Worm (Caenorhabditis elegans): ENCODE results near the gene F54D10.4.

DNA sequence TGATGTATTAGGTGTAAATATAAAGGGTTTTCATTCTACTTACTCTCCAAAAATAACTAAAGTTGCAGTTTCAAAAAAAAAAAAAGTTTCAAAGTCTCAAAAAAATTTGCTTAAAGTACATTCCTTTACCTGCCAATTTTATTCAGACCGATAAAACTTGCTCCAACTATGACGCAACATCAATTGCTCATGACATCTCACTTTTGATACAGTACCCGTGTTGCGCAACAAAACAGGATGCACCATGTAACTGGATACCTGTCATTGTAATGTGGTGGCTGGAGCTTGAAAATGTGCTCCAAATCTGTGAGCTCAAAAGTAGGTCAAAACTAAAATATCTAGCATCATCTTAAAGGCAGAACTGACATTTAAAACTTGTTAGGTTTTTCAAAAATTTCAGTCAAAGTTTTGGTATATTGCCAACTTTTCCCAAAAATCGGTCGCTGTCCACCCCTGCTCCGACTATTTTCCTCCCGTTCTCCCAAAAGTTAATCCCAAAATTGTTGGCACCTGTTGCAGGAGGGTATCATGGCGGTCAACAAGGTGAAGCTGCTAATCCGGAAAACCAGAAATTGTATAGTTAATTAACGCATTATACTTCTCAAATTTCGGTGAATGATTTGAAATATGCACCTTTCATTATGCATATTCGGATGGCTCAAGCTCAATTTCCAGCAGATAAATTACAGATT lies 24.4 kb downstream of the F54D10.4 start, which contains the start of gene T24E12.2:
- TF ChIP-seq ceh-36 (tag; optimal IDR thresholded peaks at IDR 0.05) = no peak
- no peak for TF ChIP-seq pes-1 (GFP tag; IDR thresholded peaks at IDR 0.05)
- TF ChIP-seq flt-1 (GFP tag; IDR thresholded peaks at IDR 0.05) = no peak
- TF ChIP-seq scrt-1 (GFP tag; IDR thresholded peaks at IDR 0.05) = no peak
- no peak for TF ChIP-seq ama-1 (optimal IDR thresholded peaks at IDR 0.05)
- TF ChIP-seq tbx-37 (GFP tag; conservative IDR thresholded peaks at IDR 0.05) = no peak
- no peak for TF ChIP-seq B0310.2 (tag; optimal IDR thresholded peaks at IDR 0.05)
- TF ChIP-seq tra-4 (tag; optimal IDR thresholded peaks at IDR 0.05) = no peak
- no peak for TF ChIP-seq F13C5.2 (tag; optimal IDR thresholded peaks at IDR 0.05)
- TF ChIP-seq hmbx-1 (tag; optimal IDR thresholded peaks at IDR 0.05) = no peak
- no peak for TF ChIP-seq tbx-11 (GFP tag; IDR thresholded peaks at IDR 0.05)
- TF ChIP-seq aly-1 (tag; optimal IDR thresholded peaks at IDR 0.05) = no peak
- TF ChIP-seq ceh-13 (GFP tag; optimal IDR thresholded peaks at IDR 0.05) = no peak

All from whole organism, early embryonic.